Worm (Caenorhabditis elegans): Measurements from ENCODE around the gene ZK809.8.

Gene ZK809.8

DNA sequence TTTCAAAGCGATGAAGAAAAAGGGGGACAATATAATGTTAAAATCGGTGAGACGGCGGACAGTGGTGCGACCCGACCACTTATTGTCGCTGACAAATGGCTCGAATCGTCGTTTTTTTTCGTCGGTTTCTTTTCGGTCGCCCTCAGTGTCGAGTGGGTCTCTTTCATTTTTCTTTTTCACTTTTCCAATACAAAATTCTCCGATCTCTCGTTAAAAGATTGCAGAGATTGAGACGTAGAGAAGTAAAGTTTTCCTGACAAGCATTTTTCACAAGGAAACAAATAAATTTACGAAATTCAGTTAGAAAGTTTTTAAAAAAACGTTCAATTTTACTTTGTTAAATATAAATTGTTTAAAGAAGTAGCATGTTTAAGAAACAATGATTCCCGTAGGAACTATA, 42.7 kb upstream of the ZK809.8 start:
- TF ChIP-seq syd-9 (tag; optimal IDR thresholded peaks at IDR 0.05) = no peak
- TF ChIP-seq sox-4 (tag; optimal IDR thresholded peaks at IDR 0.05) = no peak
- no peak for TF ChIP-seq mec-3 (tag; optimal IDR thresholded peaks at IDR 0.05; ENCODE audit: borderline replicate concordance)
- TF ChIP-seq unc-42 (tag; optimal IDR thresholded peaks at IDR 0.05) = no peak
- TF ChIP-seq C38D4.7 (GFP tag; optimal IDR thresholded peaks at IDR 0.05) = no peak

DNA sequence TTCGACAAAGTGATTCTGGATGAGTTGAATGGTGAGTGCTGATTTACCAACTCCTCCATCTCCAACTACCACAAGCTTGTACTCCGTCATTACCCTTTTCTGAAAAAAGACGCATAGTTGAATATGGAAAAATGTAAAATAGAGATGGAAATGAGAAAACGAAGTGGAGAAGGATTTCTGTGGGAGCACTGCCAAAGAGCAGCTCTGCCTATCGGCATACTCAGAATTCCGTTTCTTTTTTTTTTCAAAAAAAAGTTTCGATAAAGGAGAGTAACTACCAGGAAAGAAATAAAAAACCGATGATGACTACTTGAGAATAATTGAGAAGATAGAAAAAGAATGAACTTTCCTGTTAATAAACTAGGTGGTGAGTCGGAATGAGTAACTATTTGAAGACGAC, 42.1 kb upstream of the ZK809.8 start, which contains the start of gene let-60:
TSS of gene let-60 (minus strand) at position 101 of the 400 bp plus-strand sequence.
- no peak for TF ChIP-seq ceh-31 (tag; optimal IDR thresholded peaks at IDR 0.05)
- no peak for TF ChIP-seq C38D4.7 (GFP tag; optimal IDR thresholded peaks at IDR 0.05)
- TF ChIP-seq ceh-48 (tag; optimal IDR thresholded peaks at IDR 0.05) = no peak
- TF ChIP-seq C08G9.2 (tag; optimal IDR thresholded peaks at IDR 0.05) = no peak
- TF ChIP-seq fkh-6 (tag; optimal IDR thresholded peaks at IDR 0.05) = no peak
- TF ChIP-seq ceh-14 (tag; optimal IDR thresholded peaks at IDR 0.05) = no peak
- TF ChIP-seq ceh-34 (tag; optimal IDR thresholded peaks at IDR 0.05) = no peak
- no peak for TF ChIP-seq ceh-45 (GFP tag; IDR thresholded peaks at IDR 0.05)
- no peak for TF ChIP-seq ama-1 (optimal IDR thresholded peaks at IDR 0.05)
- TF ChIP-seq ceh-30 (tag; optimal IDR thresholded peaks at IDR 0.05) = no peak
- TF ChIP-seq ceh-6 (GFP tag; optimal IDR thresholded peaks at IDR 0.05) = no peak
- no peak for TF ChIP-seq pat-9 (tag; optimal IDR thresholded peaks at IDR 0.05)
- TF ChIP-seq rnt-1 (tag; optimal IDR thresholded peaks at IDR 0.05) = no peak
- no peak for TF ChIP-seq gmeb-2 (tag; optimal IDR thresholded peaks at IDR 0.05)
- TF ChIP-seq hlh-8 (tag; optimal IDR thresholded peaks at IDR 0.05) = no peak
- TF ChIP-seq pqm-1 (tag; optimal IDR thresholded peaks at IDR 0.05) = no peak
- TF ChIP-seq ceh-24 (tag; optimal IDR thresholded peaks at IDR 0.05) = no peak
- TF ChIP-seq lim-6 (tag; optimal IDR thresholded peaks at IDR 0.05) = no peak
- TF ChIP-seq fax-1 (tag; optimal IDR thresholded peaks at IDR 0.05) = no peak
- TF ChIP-seq dmd-4 (tag; optimal IDR thresholded peaks at IDR 0.05; ENCODE audit: borderline replicate concordance) = no peak

DNA sequence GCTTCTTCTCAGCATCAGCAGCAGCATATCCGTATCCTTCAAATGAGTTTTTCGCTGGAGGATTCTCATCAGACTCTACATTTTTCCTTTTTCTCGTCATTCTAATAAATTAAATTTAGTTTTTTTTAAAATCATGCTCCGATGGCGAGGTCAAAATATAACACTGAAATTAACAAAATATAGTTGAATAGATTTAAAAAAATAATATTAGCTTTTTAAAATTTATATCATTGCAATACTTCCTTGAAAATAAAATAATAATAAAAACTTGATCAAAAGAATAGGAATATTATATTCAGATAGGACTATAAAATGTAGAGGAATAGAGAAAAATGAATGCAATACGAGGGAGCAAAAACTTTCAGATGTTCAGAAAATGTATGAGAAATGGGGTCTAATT, 39.2 kb upstream of the ZK809.8 start, which contains the start of gene ZK792.5:
TSS of gene ZK792.5 (minus strand) at position 101 of the 400 bp plus-strand sequence.
- TF ChIP-seq ceh-14 (tag; optimal IDR thresholded peaks at IDR 0.05) (no peak), lim-6 (tag; optimal IDR thresholded peaks at IDR 0.05) (no peak), hlh-30 (tag; optimal IDR thresholded peaks at IDR 0.05; ENCODE audit: insufficient read depth) (no peak), K02D7.2 (tag; optimal IDR thresholded peaks at IDR 0.05) (no peak)

DNA sequence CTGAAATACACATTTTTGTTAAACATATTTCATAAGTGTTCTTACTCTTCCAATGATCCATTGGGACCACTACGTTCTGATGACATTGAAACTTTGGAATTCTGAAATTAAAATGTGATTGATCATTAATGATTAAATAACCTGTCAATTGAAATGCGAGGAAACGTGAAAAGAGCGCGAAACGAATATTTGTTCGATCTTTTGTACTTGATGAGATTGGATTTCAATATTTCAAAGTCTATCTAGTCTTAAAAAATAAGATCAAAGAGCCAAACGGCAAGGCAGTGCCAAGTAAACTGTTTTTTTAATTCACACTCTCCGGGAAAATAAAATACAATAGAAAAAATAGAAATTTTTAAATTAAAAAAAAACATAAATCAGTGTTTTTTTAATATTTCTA, 33.0 kb upstream of the ZK809.8 start, which contains the start of gene ZK792.4:
TSS of gene ZK792.4 (minus strand) at position 101 of the 400 bp plus-strand sequence.
- TF ChIP-seq ceh-6 (GFP tag; optimal IDR thresholded peaks at IDR 0.05) (no peak), eyg-1 (tag; optimal IDR thresholded peaks at IDR 0.05) (no peak), ceh-24 (tag; optimal IDR thresholded peaks at IDR 0.05) (no peak)

DNA sequence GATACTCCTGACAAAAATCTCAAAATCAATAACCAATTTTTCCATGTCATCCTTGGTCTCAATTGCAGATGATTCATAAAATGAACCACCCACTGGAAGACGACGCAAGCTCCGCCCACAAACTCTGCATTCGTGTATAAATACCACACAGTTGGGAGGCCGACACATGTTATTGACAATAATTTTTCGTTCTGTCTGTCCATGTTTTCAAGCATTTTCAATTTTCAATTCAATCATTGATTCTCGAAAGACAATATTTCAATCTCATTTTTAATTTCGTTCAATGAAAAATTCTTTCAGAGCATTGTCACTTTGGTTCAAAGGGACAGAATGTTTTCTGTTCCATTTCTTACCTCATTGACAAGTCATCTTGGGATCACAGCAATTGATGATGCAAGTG, 27.2 kb upstream of the ZK809.8 start, which contains the start of gene inx-9:
TSS of gene inx-9 (plus strand) at position 301 of the 400 bp plus-strand sequence.
- TF ChIP-seq nfya-1 (tag; optimal IDR thresholded peaks at IDR 0.05) = no peak
- TF ChIP-seq fkh-10 (GFP tag; optimal IDR thresholded peaks at IDR 0.05) = no peak
- no peak for TF ChIP-seq ceh-45 (GFP tag; IDR thresholded peaks at IDR 0.05)
- TF ChIP-seq hlh-6 (tag; optimal IDR thresholded peaks at IDR 0.05) = no peak
- no peak for TF ChIP-seq C38D4.7 (GFP tag; optimal IDR thresholded peaks at IDR 0.05)
- TF ChIP-seq nhr-232 (tag; optimal IDR thresholded peaks at IDR 0.05) = no peak
- no peak for TF ChIP-seq pax-1 (tag; optimal IDR thresholded peaks at IDR 0.05)
- TF ChIP-seq gmeb-2 (tag; optimal IDR thresholded peaks at IDR 0.05) = no peak
- no peak for TF ChIP-seq rnt-1 (tag; optimal IDR thresholded peaks at IDR 0.05)

DNA sequence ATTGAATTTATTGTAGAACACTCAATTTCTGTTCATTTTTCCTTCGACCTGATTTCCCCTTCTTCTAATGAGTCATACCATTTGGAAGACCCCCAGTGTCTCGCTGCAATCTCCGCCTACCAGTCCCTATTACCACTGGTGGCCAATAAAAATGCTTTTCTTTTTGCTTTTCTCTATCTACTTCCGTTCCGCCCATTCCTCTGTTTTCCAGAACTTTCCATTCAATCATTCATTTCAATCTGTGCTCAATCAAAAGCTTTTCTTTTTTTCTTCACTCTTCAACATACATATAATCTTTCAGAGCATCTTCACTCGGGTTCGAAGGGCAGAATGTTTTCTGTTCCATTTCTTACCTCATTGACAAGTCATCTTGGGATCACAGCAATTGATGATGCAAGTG, 24.7 kb upstream of the ZK809.8 start, which contains the start of gene inx-8:
TSS of gene inx-8 (plus strand) at position 301 of the 400 bp plus-strand sequence.
- TF ChIP-seq ceh-30 (tag; optimal IDR thresholded peaks at IDR 0.05) = no peak
- no peak for TF ChIP-seq hlh-13 (GFP tag; optimal IDR thresholded peaks at IDR 0.05)
- no peak for TF ChIP-seq nhr-232 (tag; optimal IDR thresholded peaks at IDR 0.05)
- TF ChIP-seq ztf-16 (tag; optimal IDR thresholded peaks at IDR 0.05) = no peak
- no peak for TF ChIP-seq nfya-1 (tag; optimal IDR thresholded peaks at IDR 0.05)
- TF ChIP-seq dve-1 (tag; optimal IDR thresholded peaks at IDR 0.05) = no peak
- TF ChIP-seq pros-1 (tag; optimal IDR thresholded peaks at IDR 0.05) = no peak
- no peak for TF ChIP-seq ceh-22 (tag; optimal IDR thresholded peaks at IDR 0.05)
- TF ChIP-seq hlh-8 (tag; optimal IDR thresholded peaks at IDR 0.05) = no peak
- no peak for TF ChIP-seq K09A11.1 (tag; optimal IDR thresholded peaks at IDR 0.05; ENCODE audit: insufficient read depth)
- no peak for TF ChIP-seq K02D7.2 (tag; optimal IDR thresholded peaks at IDR 0.05)
- no peak for TF ChIP-seq pqm-1 (tag; optimal IDR thresholded peaks at IDR 0.05)
- no peak for TF ChIP-seq pag-3 (tag; optimal IDR thresholded peaks at IDR 0.05; ENCODE audit: borderline replicate concordance)
- no peak for TF ChIP-seq ahr-1 (tag; optimal IDR thresholded peaks at IDR 0.05)

Measured in whole organism, late embryonic.